Fruit fly (Drosophila melanogaster) whole organism, embryonic: ENCODE measurements around the gene Usp10.
A peak's percentile ranks its signal among the peaks of the same experiment; 100 is the strongest.

Source experiments
- Aef1 ChIP-seq: fragments of 200-800 bp; sonication (Bioruptor generic); IDR thresholded peaks from 3 replicates; pipeline ENCODE4 v1.3.6; 2022; ENCODE audit warnings: missing biosample characterization, missing genetic modification characterization
- Awh ChIP-seq: fragments of 200-800 bp; sonication (Bioruptor generic); IDR thresholded peaks from 2 replicates; pipeline ENCODE4, ENCODE4 v1.3.6; 2022; ENCODE audit warnings: missing biosample characterization, missing genetic modification characterization
- B-H1 ChIP-seq: fragments of 200-800 bp; sonication (Bioruptor generic); IDR thresholded peaks from 3 replicates; pipeline ENCODE4 v1.3.6; 2022; ENCODE audit warnings: missing biosample characterization, missing genetic modification characterization
- CG10543 ChIP-seq: fragments of 200-800 bp; sonication (Bioruptor generic); optimal IDR thresholded peaks from 3 replicates; lab custom pipeline; 2017; ENCODE audit warnings: missing biosample characterization, mild to moderate bottlenecking, missing genetic modification characterization, moderate library complexity
- CG12236 ChIP-seq: fragments of 200-800 bp; sonication (Bioruptor generic); optimal IDR thresholded peaks from 2 replicates; lab custom pipeline; 2016; ENCODE audit warnings: missing biosample characterization, missing genetic modification characterization
- CG1233 ChIP-seq: fragments of 200-800 bp; sonication (Bioruptor generic); optimal IDR thresholded peaks from 4 replicates; lab custom pipeline; 2018; ENCODE audit warnings: missing biosample characterization, mild to moderate bottlenecking, missing genetic modification characterization
- CG13123 ChIP-seq: fragments of 200-800 bp; sonication (Bioruptor generic); optimal IDR thresholded peaks from 2 replicates; lab custom pipeline; 2016; ENCODE audit warnings: missing biosample characterization, missing genetic modification characterization
- CG13624 ChIP-seq: fragments of 200-800 bp; sonication (Bioruptor generic); optimal IDR thresholded peaks from 2 replicates; lab custom pipeline; 2016; ENCODE audit warnings: missing biosample characterization, missing genetic modification characterization
- CG14667 ChIP-seq: fragments of 200-800 bp; sonication (Bioruptor generic); IDR thresholded peaks from 2 replicates; pipeline ENCODE4 v1.3.6; 2022; ENCODE audit warnings: missing biosample characterization, missing genetic modification characterization
- CG1603 ChIP-seq: fragments of 200-800 bp; sonication (Bioruptor generic); optimal IDR thresholded peaks from 2 replicates; lab custom pipeline; 2019; ENCODE audit warnings: missing biosample characterization, mild to moderate bottlenecking, missing genetic modification characterization, moderate library complexity
- CG17612 ChIP-seq: fragments of 200-800 bp; sonication (Bioruptor generic); IDR thresholded peaks from 2 replicates; pipeline ENCODE4 v1.3.6; 2022; ENCODE audit warnings: missing biosample characterization, missing genetic modification characterization
- CG17802 ChIP-seq: fragments of 200-800 bp; sonication (Bioruptor generic); optimal IDR thresholded peaks from 2 replicates; lab custom pipeline; 2018; ENCODE audit warnings: missing biosample characterization, mild to moderate bottlenecking, missing genetic modification characterization, moderate library complexity
- CG17912 ChIP-seq: fragments of 200-800 bp; sonication (Bioruptor generic); optimal IDR thresholded peaks from 2 replicates; lab custom pipeline; 2018; ENCODE audit warnings: missing biosample characterization, mild to moderate bottlenecking, missing genetic modification characterization
- CG18262 ChIP-seq: fragments of 200-800 bp; optimal IDR thresholded peaks from 3 replicates; lab custom pipeline; 2019; ENCODE audit warnings: missing biosample characterization, mild to moderate bottlenecking, missing genetic modification characterization, moderate library complexity
- CG18619 ChIP-seq: fragments of 200-800 bp; sonication (Bioruptor generic); optimal IDR thresholded peaks from 3 replicates; lab custom pipeline; 2017; ENCODE audit warnings: missing biosample characterization, mild to moderate bottlenecking, missing genetic modification characterization
- CG2199 ChIP-seq: fragments of 200-800 bp; sonication (Bioruptor generic); IDR thresholded peaks from 3 replicates; pipeline ENCODE4 v1.3.6; 2022; ENCODE audit warnings: missing biosample characterization, missing genetic modification characterization
- CG3163 ChIP-seq: fragments of 200-800 bp; sonication (Bioruptor generic); optimal IDR thresholded peaks from 3 replicates; lab custom pipeline; 2016; ENCODE audit warnings: missing biosample characterization, missing genetic modification characterization
- CG32767 ChIP-seq: fragments of 200-800 bp; sonication (Bioruptor generic); IDR thresholded peaks from 2 replicates; pipeline ENCODE4 v1.3.6; 2022; ENCODE audit warnings: missing biosample characterization, missing genetic modification characterization
- CG4730 ChIP-seq: fragments of 200-800 bp; sonication (Bioruptor generic); IDR thresholded peaks from 2 replicates; pipeline ENCODE4 v1.3.6; 2022; ENCODE audit warnings: missing biosample characterization, missing genetic modification characterization
- CG7271 ChIP-seq: fragments of 200-800 bp; sonication (Bioruptor generic); optimal IDR thresholded peaks from 2 replicates; lab custom pipeline; 2018; ENCODE audit warnings: missing biosample characterization, mild to moderate bottlenecking, missing genetic modification characterization, moderate library complexity
- CG8290 ChIP-seq, 3 experiments: fragments of 200-800 bp; sonication (Bioruptor generic); optimal IDR thresholded peaks; 2 replicates each; lab custom pipeline; 2016 to 2019; ENCODE audit warnings: missing biosample characterization in 3 of 3, missing genetic modification characterization in 3 of 3, mild to moderate bottlenecking in 2 of 3, moderate library complexity in 1 of 3
- CG8359 ChIP-seq: fragments of 200-800 bp; sonication (Bioruptor generic); optimal IDR thresholded peaks from 2 replicates; lab custom pipeline; 2017; ENCODE audit warnings: missing biosample characterization, mild to moderate bottlenecking, missing genetic modification characterization, borderline replicate concordance
- CG8765 ChIP-seq: fragments of 200-800 bp; sonication (Bioruptor generic); IDR thresholded peaks from 2 replicates; pipeline ENCODE4 v1.3.6; 2022; ENCODE audit warnings: missing biosample characterization, missing genetic modification characterization
- CG9797 ChIP-seq: fragments of 200-800 bp; sonication (Bioruptor generic); optimal IDR thresholded peaks from 3 replicates; lab custom pipeline; 2018; ENCODE audit warnings: missing biosample characterization, mild to moderate bottlenecking, missing genetic modification characterization
- CoRest ChIP-seq: fragments of 200-800 bp; sonication (Bioruptor generic); optimal IDR thresholded peaks from 3 replicates; lab custom pipeline; 2018; ENCODE audit warnings: missing biosample characterization, mild to moderate bottlenecking, missing genetic modification characterization, moderate library complexity
- Ets97D ChIP-seq: fragments of 200-800 bp; sonication (Bioruptor generic); optimal IDR thresholded peaks from 3 replicates; lab custom pipeline; 2016; ENCODE audit warnings: missing biosample characterization, missing genetic modification characterization
- HLH4C ChIP-seq: fragments of 200-800 bp; sonication (Bioruptor generic); IDR thresholded peaks from 3 replicates; pipeline ENCODE4 v1.3.6; 2022; ENCODE audit warnings: missing biosample characterization, missing genetic modification characterization; ENCODE audit not compliant: partially characterized antibody
- HLHmδ ChIP-seq: fragments of 200-800 bp; sonication (Bioruptor generic); optimal IDR thresholded peaks from 2 replicates; lab custom pipeline; 2018; ENCODE audit warnings: missing biosample characterization, mild to moderate bottlenecking, missing genetic modification characterization, moderate library complexity
- MBD-R2 ChIP-seq: fragments of 200-800 bp; sonication (Bioruptor generic); IDR thresholded peaks from 2 replicates; pipeline ENCODE4 v1.3.6; 2022; ENCODE audit warnings: missing biosample characterization, missing genetic modification characterization
- Mes4 ChIP-seq: fragments of 200-800 bp; sonication (Bioruptor generic); optimal IDR thresholded peaks from 2 replicates; lab custom pipeline; 2016; ENCODE audit warnings: missing biosample characterization, missing genetic modification characterization
- Nf-YA ChIP-seq: fragments of 200-800 bp; sonication (Bioruptor generic); IDR thresholded peaks from 2 replicates; pipeline ENCODE4 v1.3.6; 2022; ENCODE audit warnings: missing biosample characterization, missing genetic modification characterization
- Oaz ChIP-seq: fragments of 200-800 bp; sonication (Bioruptor generic); IDR thresholded peaks from 2 replicates; pipeline ENCODE4 v1.3.6; 2022; ENCODE audit warnings: missing biosample characterization, missing genetic modification characterization
- Sox100B ChIP-seq: fragments of 200-800 bp; sonication (Bioruptor generic); optimal IDR thresholded peaks from 3 replicates; lab custom pipeline; 2018; ENCODE audit warnings: missing biosample characterization, mild to moderate bottlenecking, missing genetic modification characterization
- Sry-β ChIP-seq: fragments of 200-800 bp; sonication (Bioruptor generic); optimal IDR thresholded peaks from 2 replicates; lab custom pipeline; 2018; ENCODE audit warnings: missing biosample characterization, mild to moderate bottlenecking, missing genetic modification characterization, moderate library complexity
- ab ChIP-seq: fragments of 200-800 bp; sonication (Bioruptor generic); optimal IDR thresholded peaks from 2 replicates; lab custom pipeline; 2016; ENCODE audit warnings: missing biosample characterization, missing genetic modification characterization
- btn ChIP-seq: fragments of 200-800 bp; sonication (Bioruptor generic); optimal IDR thresholded peaks from 2 replicates; lab custom pipeline; 2016; ENCODE audit warnings: missing biosample characterization, missing genetic modification characterization
- cato ChIP-seq: fragments of 200-800 bp; sonication (Bioruptor generic); optimal IDR thresholded peaks from 2 replicates; lab custom pipeline; 2016; ENCODE audit warnings: missing biosample characterization, missing genetic modification characterization, borderline replicate concordance
- chm ChIP-seq: fragments of 200-800 bp; sonication (Bioruptor generic); IDR thresholded peaks from 2 replicates; pipeline ENCODE4 v1.3.6; 2022; ENCODE audit warnings: missing biosample characterization, missing genetic modification characterization
- ci ChIP-seq: fragments of 200-800 bp; sonication (Bioruptor generic); IDR thresholded peaks from 3 replicates; pipeline ENCODE4 v1.3.6; 2022; ENCODE audit warnings: missing biosample characterization, missing genetic modification characterization
- crc ChIP-seq: fragments of 200-800 bp; sonication (Bioruptor generic); optimal IDR thresholded peaks from 2 replicates; lab custom pipeline; 2016; ENCODE audit warnings: missing biosample characterization, missing genetic modification characterization
- croc ChIP-seq: fragments of 200-800 bp; sonication (Bioruptor generic); conservative IDR thresholded peaks from 3 replicates; pipeline ENCODE4 v1.3.6; 2022; ENCODE audit warnings: missing biosample characterization, missing genetic modification characterization
- crp ChIP-seq, 2 experiments: fragments of 200-800 bp; sonication (Bioruptor generic); optimal IDR thresholded peaks; 2 replicates in 1 of 2; 3 replicates in 1 of 2; lab custom pipeline; 2017; ENCODE audit warnings: missing biosample characterization in 2 of 2, missing genetic modification characterization in 2 of 2, mild to moderate bottlenecking in 1 of 2, moderate library complexity in 1 of 2
- dimm ChIP-seq: fragments of 200-800 bp; sonication (Bioruptor generic); IDR thresholded peaks from 2 replicates; pipeline ENCODE4 v1.3.6; 2022; ENCODE audit warnings: missing biosample characterization, missing genetic modification characterization
- fru ChIP-seq: fragments of >200 bp; optimal IDR thresholded peaks from 2 replicates; lab custom pipeline; 2017
- gro ChIP-seq: fragments of 200-800 bp; sonication (Bioruptor generic); optimal IDR thresholded peaks from 2 replicates; lab custom pipeline; 2016; ENCODE audit warnings: missing biosample characterization, missing genetic modification characterization
- h ChIP-seq: fragments of >200 bp; optimal IDR thresholded peaks from 2 replicates; lab custom pipeline; 2017
- onecut ChIP-seq: fragments of 200-800 bp; sonication (Bioruptor generic); IDR thresholded peaks from 2 replicates; pipeline ENCODE4 v1.3.6; 2022; ENCODE audit warnings: missing biosample characterization, missing genetic modification characterization
- pros ChIP-seq: fragments of 200-800 bp; sonication (Bioruptor generic); optimal IDR thresholded peaks from 3 replicates; lab custom pipeline; 2019; ENCODE audit warnings: missing biosample characterization, mild to moderate bottlenecking, missing genetic modification characterization, moderate library complexity
- psq ChIP-seq: fragments of 200-800 bp; sonication (Bioruptor generic); optimal IDR thresholded peaks from 2 replicates; lab custom pipeline; 2017; ENCODE audit warnings: missing biosample characterization, missing genetic modification characterization
- schlank ChIP-seq: fragments of 200-800 bp; sonication (Bioruptor generic); optimal IDR thresholded peaks from 2 replicates; lab custom pipeline; 2018; ENCODE audit warnings: missing biosample characterization, mild to moderate bottlenecking, missing genetic modification characterization
- slbo ChIP-seq: fragments of 200-800 bp; sonication (Bioruptor generic); IDR thresholded peaks from 2 replicates; pipeline ENCODE4 v1.3.6; 2022; ENCODE audit warnings: missing biosample characterization, missing genetic modification characterization
- tio ChIP-seq: fragments of 200-800 bp; sonication (Bioruptor generic); optimal IDR thresholded peaks from 2 replicates; lab custom pipeline; 2017; ENCODE audit warnings: missing biosample characterization, missing genetic modification characterization, inconsistent platforms

Usp10 gene

DNA sequence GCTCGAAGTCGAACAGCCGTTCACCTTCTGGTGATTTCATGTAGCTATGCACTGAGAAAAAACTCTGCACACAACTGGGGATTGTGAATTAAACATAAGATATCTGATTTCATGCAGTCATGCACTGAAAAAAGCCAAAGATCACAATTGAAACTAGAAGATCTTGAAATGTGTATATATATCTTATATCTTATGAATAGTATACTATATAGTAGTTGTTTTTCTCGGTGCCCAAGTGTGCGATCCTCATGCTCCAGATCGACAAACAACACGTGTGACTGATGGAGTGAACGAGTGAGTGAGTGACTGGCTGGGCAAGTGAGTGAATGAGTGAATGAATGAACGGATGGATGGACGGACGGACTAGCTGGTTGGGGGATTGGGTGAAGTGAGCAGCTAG, 49.7 kb upstream of the Usp10 start (continued):
- peak; percentile 21 for TF ChIP-seq cato
- peak; percentile 15; the same call in 1 of the 2 replicates for TF ChIP-seq CG8765
- TF ChIP-seq Mes4 (GFP tag; lab: Kevin White, UChicago), result no peak
- peak; percentile 69 for TF ChIP-seq chm (GFP tag; lab: Robert Waterston, UW)
- peak; percentile 48 for TF ChIP-seq CG18619 (GFP tag; lab: Kevin White, UChicago)
- peak; percentile 21 for TF ChIP-seq HLHmδ (GFP tag; lab: Kevin White, UChicago)
- no peak for TF ChIP-seq HLH4C (GFP tag; lab: Robert Waterston, UW)
- peak; percentile 86 for TF ChIP-seq CG18262 (tag; lab: Kevin White, UChicago)
- TF ChIP-seq Nf-YA (GFP tag; lab: Robert Waterston, UW), result peak; percentile 74
- TF ChIP-seq CG3163 (GFP tag; lab: Kevin White, UChicago), result no peak
- peak; percentile 8 for TF ChIP-seq CG9797
- TF ChIP-seq CG13624 (GFP tag; lab: Kevin White, UChicago), result no peak
- TF ChIP-seq crc, result no peak
- TF ChIP-seq B-H1 (GFP tag; lab: Robert Waterston, UW), result peak; percentile 10; the same call in 1 of the 3 replicates
- peak; percentile 73 for TF ChIP-seq Aef1 (GFP tag; lab: Robert Waterston, UW)
- TF ChIP-seq CG4730, result peak; percentile 73
- TF ChIP-seq Sox100B, result peak; percentile 84
- peak; percentile 61 for TF ChIP-seq CoRest (tag; lab: Kevin White, UChicago)
- TF ChIP-seq CG10543 (GFP tag; lab: Kevin White, UChicago), result no peak
- TF ChIP-seq gro (GFP tag; lab: Kevin White, UChicago), result no peak
- TF ChIP-seq CG13123 (GFP tag; lab: Kevin White, UChicago), result peak; percentile 5
- TF ChIP-seq CG17802 (tag; lab: Kevin White, UChicago), result peak; percentile 35
- no peak for TF ChIP-seq CG12236 (GFP tag; lab: Kevin White, UChicago)
- TF ChIP-seq CG17912 (GFP tag; lab: Kevin White, UChicago), result no peak
- peak; percentile 46 for TF ChIP-seq tio
- peak; percentile 37 for TF ChIP-seq slbo
- peak; percentile 39 for TF ChIP-seq CG7271 (tag; lab: Kevin White, UChicago)
- TF ChIP-seq CG1603, result peak; percentile 68
- no peak for TF ChIP-seq psq (GFP tag; lab: Kevin White, UChicago)
- TF ChIP-seq CG17612 (GFP tag; lab: Robert Waterston, UW), result no peak; the same call in 1 of the 2 replicates
- peak; percentile 86 for TF ChIP-seq ci (GFP tag; lab: Robert Waterston, UW)
- no peak for TF ChIP-seq CG2199 (GFP tag; lab: Robert Waterston, UW)
- peak; percentile 66 for TF ChIP-seq onecut
- TF ChIP-seq CG8359 (GFP tag; lab: Kevin White, UChicago), result peak; percentile 50
- no peak for TF ChIP-seq btn
- TF ChIP-seq Awh, result peak; percentile 87
- TF ChIP-seq crp (GFP tag; optimal IDR thresholded peaks at IDR 0.05; lab: Kevin White, UChicago), result peak in 1 of 2 experiments; percentile 15
- no peak for TF ChIP-seq ab (GFP tag; lab: Kevin White, UChicago)
- TF ChIP-seq CG8290 (GFP tag; optimal IDR thresholded peaks at IDR 0.05; lab: Kevin White, UChicago), result peak; percentile 54
- TF ChIP-seq CG8290 (tag; optimal IDR thresholded peaks at IDR 0.05; lab: Kevin White, UChicago), result peak in 1 of 2 experiments; percentile 69
- peak; percentile 35; the same call in 1 of the 3 replicates for TF ChIP-seq croc (GFP tag; lab: Robert Waterston, UW)
- no peak for TF ChIP-seq dimm (GFP tag; lab: Robert Waterston, UW)
- TF ChIP-seq h (lab: Kevin White, UChicago), result no peak
- TF ChIP-seq pros (GFP tag; lab: Kevin White, UChicago), result no peak
- TF ChIP-seq Sry-β, result peak; percentile 20
- peak; percentile 59 for TF ChIP-seq CG1233 (GFP tag; lab: Kevin White, UChicago)
- peak; percentile 68 for TF ChIP-seq CG32767 (GFP tag; lab: Robert Waterston, UW)
- TF ChIP-seq fru (lab: Kevin White, UChicago), result no peak
- TF ChIP-seq CG14667 (GFP tag; lab: Robert Waterston, UW), result peak; percentile 50; the same call in 1 of the 2 replicates
- TF ChIP-seq Ets97D (GFP tag; lab: Kevin White, UChicago), result no peak
- peak; percentile 33 for TF ChIP-seq schlank
- TF ChIP-seq Oaz, result no peak
- peak; percentile 42; the same call in 1 of the 2 replicates for TF ChIP-seq MBD-R2 (GFP tag; lab: Robert Waterston, UW)
